Worm (Caenorhabditis elegans) whole organism, L3 larva: ENCODE data around the gene ctg-2.

Experiments used
- daf-12 ChIP-seq: fragments of 150-350 bp; optimal IDR thresholded peaks from 2 replicates; lab custom pipeline; 2014; ENCODE audit warnings: missing biosample characterization, missing genetic modification reagents, missing genetic modification characterization
- jun-1 ChIP-seq: fragments of 150-350 bp; optimal IDR thresholded peaks from 2 replicates; lab custom pipeline; 2014; ENCODE audit warnings: missing biosample characterization, missing genetic modification reagents, missing genetic modification characterization
- skn-1 ChIP-seq: fragments of 150-350 bp; optimal IDR thresholded peaks from 2 replicates; lab custom pipeline; 2014; ENCODE audit warnings: missing biosample characterization, missing genetic modification characterization

- TF ChIP-seq daf-12 (no peak), skn-1 (no peak), jun-1 (tag; lab: Kevin White, UChicago) (no peak)
These were observed 10.4 kb downstream of the ctg-2 start, which contains the start of the genes prp-9 and mrps-18B for ce11 chrII:8525133-8525736.
